Worm (Caenorhabditis elegans) whole organism, L3 larva: ENCODE results near the gene lrr-1.

ENCODE experiments used
- fkh-10 ChIP-seq: sonication (generic microtip); optimal IDR thresholded peaks from 2 replicates; lab custom pipeline; 2017; ENCODE audit warnings: missing biosample characterization, missing genetic modification reagents, missing genetic modification characterization
- mdl-1 ChIP-seq: fragments of 150-350 bp; optimal IDR thresholded peaks from 2 replicates; lab custom pipeline; 2014; ENCODE audit warnings: missing biosample characterization, missing genetic modification characterization
- sea-2 ChIP-seq: fragments of 150-350 bp; sonication (generic microtip); optimal IDR thresholded peaks from 4 replicates; lab custom pipeline; 2014; ENCODE audit warnings: missing biosample characterization, missing genetic modification reagents, missing genetic modification characterization

- TF ChIP-seq sea-2 (GFP tag; lab: Kevin White, UChicago) (no peak), fkh-10 (no peak), mdl-1 (tag; lab: Kevin White, UChicago) (no peak)
These were observed 17.7 kb downstream of the lrr-1 start for ce11 chrII:5018578-5018977.
